Fruit fly (Drosophila melanogaster): ENCODE results near the gene CG10959.

dm6 chrX:8163452-8163851, 14.9 kb downstream of the CG10959 start:
- TF ChIP-seq Hr96 (GFP tag; optimal IDR thresholded peaks at IDR 0.05) (no peak), CG14711 (tag; optimal IDR thresholded peaks at IDR 0.05) (no peak), toe (GFP tag; optimal IDR thresholded peaks at IDR 0.05) (no peak), bab1 (GFP tag; optimal IDR thresholded peaks at IDR 0.05) (no peak), Crg-1 (GFP tag; optimal IDR thresholded peaks at IDR 0.05) (no peak), CG7045 (GFP tag; optimal IDR thresholded peaks at IDR 0.05) (no peak), CG12768 (GFP tag; optimal IDR thresholded peaks at IDR 0.05) (no peak), cnc (optimal IDR thresholded peaks at IDR 0.05) (no peak), CG33017 (tag; optimal IDR thresholded peaks at IDR 0.05) (no peak), CG5204 (GFP tag; optimal IDR thresholded peaks at IDR 0.05) (no peak), CG7101 (tag; optimal IDR thresholded peaks at IDR 0.05) (no peak), CG1620 (GFP tag; optimal IDR thresholded peaks at IDR 0.05) (no peak), pad (GFP tag; optimal IDR thresholded peaks at IDR 0.05) (no peak)
